Worm (Caenorhabditis elegans): ENCODE results near the gene F19H6.4.

ce11 chrX:12393786-12394308, 28.4 kb downstream of the F19H6.4 start, which contains the start of gene F17E5.2:
- TF ChIP-seq cog-1 (tag; optimal IDR thresholded peaks at IDR 0.05) (peak; percentile 94), ztf-29 (GFP tag; IDR thresholded peaks at IDR 0.05) (no peak)
